Worm (Caenorhabditis elegans) whole organism, L1 larva: ENCODE results near the gene T16A1.2.
"Not testable (repeated sequence)": the region's sequence is repeated elsewhere in the genome, so short reads cannot be mapped to it uniquely, and the experiment has no call there.

Experiments used
- C04F5.9 ChIP-seq: sonication (generic microtip); optimal IDR thresholded peaks from 2 replicates; lab custom pipeline; 2016; ENCODE audit warnings: missing genetic modification characterization, missing compliant biosample characterization
- C16A3.4 ChIP-seq: fragments of 150-350 bp; optimal IDR thresholded peaks from 2 replicates; lab custom pipeline; 2014; ENCODE audit warnings: missing biosample characterization, missing genetic modification characterization
- C34B4.2 ChIP-seq: sonication (generic microtip); optimal IDR thresholded peaks from 2 replicates; lab custom pipeline; 2017; ENCODE audit warnings: mild to moderate bottlenecking, missing genetic modification characterization, missing compliant biosample characterization
- F16B12.6 ChIP-seq: fragments of 150-350 bp; optimal IDR thresholded peaks from 2 replicates; lab custom pipeline; 2014; ENCODE audit warnings: missing biosample characterization, missing genetic modification characterization
- Y116A8C.19 ChIP-seq: sonication (generic microtip); optimal IDR thresholded peaks from 2 replicates; lab custom pipeline; 2016; ENCODE audit warnings: missing compliant biosample characterization, missing genetic modification characterization, borderline replicate concordance
- ama-1 ChIP-seq: fragments of 150-350 bp; optimal IDR thresholded peaks from 2 replicates; lab custom pipeline; 2014
- blmp-1 ChIP-seq: fragments of 150-350 bp; optimal IDR thresholded peaks from 2 replicates; lab custom pipeline; 2014; ENCODE audit warnings: missing biosample characterization, missing genetic modification characterization
- ces-1 ChIP-seq: fragments of 150-350 bp; optimal IDR thresholded peaks from 2 replicates; lab custom pipeline; 2014; ENCODE audit warnings: missing biosample characterization, missing genetic modification reagents, missing genetic modification characterization
- dsc-1 ChIP-seq: sonication (generic microtip); optimal IDR thresholded peaks from 2 replicates; lab custom pipeline; 2016; ENCODE audit warnings: mild to moderate bottlenecking, missing genetic modification characterization, missing compliant biosample characterization
- efl-1 ChIP-seq, 4 experiments: fragments of 150-350 bp; optimal IDR thresholded peaks in 3 of 4; peaks in 1 of 4; 1 replicate in 1 of 4; 2 replicates in 3 of 4; lab custom pipeline; 2014; ENCODE audit warnings: missing biosample characterization in 2 of 4, missing genetic modification characterization in 2 of 4, missing genetic modification reagents in 2 of 4
- efl-3 ChIP-seq: fragments of 200-800 bp; sonication (Bioruptor generic); optimal IDR thresholded peaks from 2 replicates; lab custom pipeline; 2018; ENCODE audit warnings: mild to moderate bottlenecking, missing genetic modification characterization, missing compliant biosample characterization
- egl-13 ChIP-seq: sonication (generic microtip); optimal IDR thresholded peaks from 2 replicates; lab custom pipeline; 2016; ENCODE audit warnings: missing genotype, missing genetic modification reagents, missing genetic modification characterization, missing compliant biosample characterization
- elt-2 ChIP-seq: sonication (generic microtip); optimal IDR thresholded peaks from 2 replicates; lab custom pipeline; 2016; ENCODE audit warnings: missing genetic modification characterization, mild to moderate bottlenecking, inconsistent platforms, missing compliant biosample characterization, missing genetic modification reagents
- ets-5 ChIP-seq: fragments of 200-800 bp; sonication (Bioruptor generic); IDR thresholded peaks from 2 replicates; pipeline ENCODE4 v1.3.6; 2022; ENCODE audit warnings: missing genetic modification characterization, missing compliant biosample characterization
- fkh-10 ChIP-seq: sonication (generic microtip); optimal IDR thresholded peaks from 2 replicates; lab custom pipeline; 2017; ENCODE audit warnings: missing biosample characterization, missing genetic modification reagents, missing genetic modification characterization
- fkh-4 ChIP-seq: sonication (generic microtip); optimal IDR thresholded peaks from 2 replicates; lab custom pipeline; 2016; ENCODE audit warnings: missing compliant biosample characterization, missing genetic modification characterization, borderline replicate concordance
- fos-1 ChIP-seq: fragments of 150-350 bp; optimal IDR thresholded peaks from 2 replicates; lab custom pipeline; 2014; ENCODE audit warnings: missing biosample characterization, missing genetic modification characterization
- grh-1 ChIP-seq: fragments of 200-800 bp; sonication (Bioruptor generic); IDR thresholded peaks from 2 replicates; pipeline ENCODE4 v1.3.6; 2022; ENCODE audit warnings: missing genetic modification reagents, missing genetic modification characterization, missing compliant biosample characterization
- hlh-17 ChIP-seq: fragments of 200-800 bp; sonication (Bioruptor generic); optimal IDR thresholded peaks from 2 replicates; lab custom pipeline; 2018; ENCODE audit warnings: missing genetic modification characterization, mild to moderate bottlenecking, missing compliant biosample characterization, moderate library complexity, borderline replicate concordance
- hlh-4 ChIP-seq: sonication (generic microtip); optimal IDR thresholded peaks from 2 replicates; lab custom pipeline; 2016; ENCODE audit warnings: mild to moderate bottlenecking, missing genetic modification characterization, missing compliant biosample characterization
- isw-1 ChIP-seq: fragments of 200-800 bp; sonication (Bioruptor generic); IDR thresholded peaks from 2 replicates; pipeline ENCODE4 v1.3.6; 2022; ENCODE audit warnings: missing genetic modification characterization, missing compliant biosample characterization
- jun-1 ChIP-seq: fragments of 150-350 bp; optimal IDR thresholded peaks from 2 replicates; lab custom pipeline; 2014; ENCODE audit warnings: missing biosample characterization, missing genetic modification reagents, missing genetic modification characterization
- lin-13 ChIP-seq: fragments of 150-350 bp; optimal IDR thresholded peaks from 2 replicates; lab custom pipeline; 2014; ENCODE audit warnings: missing biosample characterization, missing genetic modification reagents, missing genetic modification characterization
- lin-15B ChIP-seq: fragments of 150-350 bp; sonication (generic microtip); optimal IDR thresholded peaks from 3 replicates; lab custom pipeline; 2014; ENCODE audit warnings: missing biosample characterization, missing genetic modification characterization
- lin-35 ChIP-seq, 2 experiments: fragments of 150-350 bp; optimal IDR thresholded peaks; 2 replicates each; lab custom pipeline; 2014; ENCODE audit warnings: missing biosample characterization in 2 of 2, missing genetic modification characterization in 2 of 2, missing genetic modification reagents in 2 of 2
- lin-39 ChIP-seq: fragments of 150-350 bp; optimal IDR thresholded peaks from 2 replicates; lab custom pipeline; 2014; ENCODE audit warnings: missing biosample characterization, missing genetic modification reagents, missing genetic modification characterization
- lir-3 ChIP-seq: sonication (generic microtip); optimal IDR thresholded peaks from 2 replicates; lab custom pipeline; 2016; ENCODE audit warnings: mild to moderate bottlenecking, missing genetic modification characterization, moderate library complexity, missing compliant biosample characterization; ENCODE audit not compliant: poor library complexity
- mdl-1 ChIP-seq, 2 experiments: fragments of 150-350 bp; optimal IDR thresholded peaks; 2 replicates each; lab custom pipeline; 2014 to 2017; ENCODE audit warnings: missing biosample characterization in 2 of 2, missing genetic modification characterization in 2 of 2, inconsistent platforms in 1 of 2
- mef-2 ChIP-seq: fragments of 150-350 bp; optimal IDR thresholded peaks from 2 replicates; lab custom pipeline; 2014; ENCODE audit warnings: missing biosample characterization, missing genetic modification characterization
- mep-1 ChIP-seq: fragments of 150-350 bp; optimal IDR thresholded peaks from 2 replicates; lab custom pipeline; 2014; ENCODE audit warnings: missing biosample characterization, missing genetic modification characterization
- nhr-12 ChIP-seq: sonication (generic microtip); optimal IDR thresholded peaks from 2 replicates; lab custom pipeline; 2017; ENCODE audit warnings: missing biosample characterization, missing genetic modification characterization
- nhr-20 ChIP-seq: sonication (generic microtip); optimal IDR thresholded peaks from 2 replicates; lab custom pipeline; 2016; ENCODE audit warnings: mild to moderate bottlenecking, missing genetic modification characterization, missing compliant biosample characterization
- nhr-237 ChIP-seq: fragments of 150-350 bp; optimal IDR thresholded peaks from 2 replicates; lab custom pipeline; 2014; ENCODE audit warnings: missing biosample characterization, missing genetic modification characterization
- nhr-84 ChIP-seq: sonication (generic microtip); optimal IDR thresholded peaks from 2 replicates; lab custom pipeline; 2017; ENCODE audit warnings: missing biosample characterization, missing genetic modification characterization
- nhr-90 ChIP-seq: sonication (generic microtip); optimal IDR thresholded peaks from 2 replicates; lab custom pipeline; 2016; ENCODE audit warnings: mild to moderate bottlenecking, missing genetic modification characterization, missing compliant biosample characterization; ENCODE audit not compliant: poor library complexity
- pax-3 ChIP-seq: fragments of 200-800 bp; sonication (Bioruptor generic); optimal IDR thresholded peaks from 2 replicates; lab custom pipeline; 2018; ENCODE audit warnings: mild to moderate bottlenecking, missing genetic modification characterization, moderate library complexity, missing compliant biosample characterization
- rnt-1 ChIP-seq: sonication (generic microtip); optimal IDR thresholded peaks from 2 replicates; lab custom pipeline; 2016; ENCODE audit warnings: mild to moderate bottlenecking, missing genetic modification characterization, moderate library complexity, missing compliant biosample characterization
- sptf-1 ChIP-seq: fragments of 150-350 bp; optimal IDR thresholded peaks from 2 replicates; lab custom pipeline; 2014; ENCODE audit warnings: missing biosample characterization, missing genetic modification characterization
- swsn-7 ChIP-seq: sonication (generic microtip); optimal IDR thresholded peaks from 2 replicates; lab custom pipeline; 2016; ENCODE audit warnings: missing genetic modification characterization, missing compliant biosample characterization
- unc-86 ChIP-seq: sonication (generic microtip); optimal IDR thresholded peaks from 2 replicates; lab custom pipeline; 2016; ENCODE audit warnings: missing genetic modification characterization, missing compliant biosample characterization
- vab-15 ChIP-seq: sonication (generic microtip); optimal IDR thresholded peaks from 2 replicates; lab custom pipeline; 2017; ENCODE audit warnings: missing genotype, mild to moderate bottlenecking, missing genetic modification characterization, missing compliant biosample characterization
- zip-4 ChIP-seq: fragments of 200-800 bp; sonication (Bioruptor generic); optimal IDR thresholded peaks from 2 replicates; lab custom pipeline; 2018; ENCODE audit warnings: mild to moderate bottlenecking, missing genetic modification characterization, moderate library complexity, missing compliant biosample characterization
- ztf-11 ChIP-seq, 2 experiments: sonication (generic microtip); optimal IDR thresholded peaks; 2 replicates each; lab custom pipeline; 2016 to 2017; ENCODE audit warnings: missing genetic modification characterization in 2 of 2, missing biosample characterization in 1 of 2, missing compliant biosample characterization in 1 of 2
- ztf-4 ChIP-seq: fragments of 150-350 bp; optimal IDR thresholded peaks from 2 replicates; lab custom pipeline; 2014; ENCODE audit warnings: missing biosample characterization, missing genetic modification characterization

T16A1.2 gene

DNA sequence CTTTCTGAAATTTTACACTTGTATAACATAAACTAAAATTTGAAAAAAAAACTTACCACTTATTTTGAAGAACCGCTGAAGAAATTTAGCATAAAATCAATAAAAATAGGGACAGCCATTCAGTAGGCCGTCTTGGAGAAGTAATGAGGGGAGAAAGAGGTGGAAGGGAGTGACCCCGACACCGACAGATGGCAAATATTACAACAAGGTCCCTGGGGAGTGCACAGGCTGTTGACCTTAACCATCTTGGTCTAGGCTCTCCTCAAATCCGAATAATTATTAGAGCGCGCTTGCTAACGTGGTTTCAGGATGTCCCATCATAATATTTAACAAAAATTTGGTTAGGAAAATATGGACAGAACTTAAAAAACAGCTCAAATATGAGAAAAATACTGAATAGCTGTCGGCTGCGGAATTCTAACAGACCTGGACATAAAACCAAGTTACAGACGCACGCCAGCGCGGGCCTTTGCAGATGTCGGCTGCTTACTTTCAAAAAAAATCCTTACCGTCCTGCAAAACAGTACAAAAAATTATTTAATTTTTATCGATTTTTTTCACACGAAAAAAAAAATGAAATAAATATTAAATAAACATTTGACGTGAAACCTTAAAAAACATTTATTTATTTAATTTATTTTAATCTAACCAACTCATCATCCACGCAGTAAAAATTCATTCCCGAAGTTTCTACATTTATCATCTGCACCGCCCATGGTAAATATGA lies at the start of gene T16A1.2:
T16A1.2 (plus strand) TSS at position 677 of the 727 bp plus-strand sequence.
- TF ChIP-seq mdl-1 (tag; optimal IDR thresholded peaks at IDR 0.05; lab: Kevin White, UChicago) = no peak
- no peak for TF ChIP-seq unc-86 (tag; lab: Kevin White, UChicago)
- TF ChIP-seq rnt-1 (tag; lab: Kevin White, UChicago) = no peak
- no peak for TF ChIP-seq C34B4.2 (tag; lab: Kevin White, UChicago)
- no peak for TF ChIP-seq ztf-11 (tag; optimal IDR thresholded peaks at IDR 0.05; lab: Kevin White, UChicago)
- no peak for TF ChIP-seq lin-39
- no peak for TF ChIP-seq C04F5.9 (tag; lab: Kevin White, UChicago)
- TF ChIP-seq lin-35 (GFP tag; optimal IDR thresholded peaks at IDR 0.05; lab: Kevin White, UChicago) = no peak
- TF ChIP-seq egl-13 (tag; lab: Kevin White, UChicago) = no peak

ce11 chrII:2046556-2046955 lies 48.8 kb upstream of the T16A1.2 start, which contains the start of gene math-1:
Gene math-1 (minus strand): TSS chrII:2046656.
- not testable (repeated sequence) for TF ChIP-seq fos-1 (tag; lab: Kevin White, UChicago); jun-1; swsn-7 (tag; lab: Kevin White, UChicago)

DNA sequence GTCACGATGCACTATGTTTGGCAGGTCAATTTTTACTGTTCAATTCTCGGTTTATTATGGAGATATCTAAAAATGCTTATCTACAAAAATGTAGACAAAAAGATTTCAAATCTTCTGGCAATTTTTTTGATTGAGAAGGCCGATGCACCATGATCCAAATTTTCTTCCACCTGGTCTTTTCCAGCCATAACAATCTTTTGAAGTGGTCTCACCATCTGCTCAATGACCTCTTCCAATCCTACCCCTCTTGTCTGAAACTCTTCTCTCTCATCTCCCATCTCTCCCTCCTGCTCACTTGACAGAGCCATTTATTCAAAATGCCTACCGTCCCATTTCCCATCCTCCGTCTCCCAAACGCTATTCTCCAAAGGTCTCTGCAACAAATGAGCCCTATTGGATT lies 44.0 kb upstream of the T16A1.2 start, which contains the start of gene fbxb-35:
fbxb-35 (plus strand) TSS at position 301 of the 400 bp plus-strand sequence.
- no peak for TF ChIP-seq fkh-10
- TF ChIP-seq efl-1 (optimal IDR thresholded peaks at IDR 0.05; lab: Kevin White, UChicago) = no peak
- peak in 1 of 2 experiments; percentile 77 for TF ChIP-seq efl-1 (GFP tag; optimal IDR thresholded peaks at IDR 0.05 in 1 of 2; lab: Kevin White, UChicago)
- TF ChIP-seq, all 84 proteins: peak for 1

- peak; percentile 91 for TF ChIP-seq F16B12.6
- no peak for TF ChIP-seq nhr-90
- TF ChIP-seq nhr-237 (tag; lab: Kevin White, UChicago) = no peak
- TF ChIP-seq ces-1 (GFP tag; lab: Kevin White, UChicago) = no peak
- TF ChIP-seq lin-15B = peak; percentile 41
- TF ChIP-seq mef-2 (tag; lab: Kevin White, UChicago) = no peak
- peak; percentile 13 for TF ChIP-seq blmp-1 (tag; lab: Kevin White, UChicago)
- no peak for TF ChIP-seq efl-3
- TF ChIP-seq lin-13 (GFP tag; lab: Kevin White, UChicago) = peak; percentile 4
- TF ChIP-seq fkh-4 = no peak
- peak; percentile 27 for TF ChIP-seq vab-15 (tag; lab: Kevin White, UChicago)
- TF ChIP-seq zip-4 = no peak
- TF ChIP-seq isw-1 (GFP tag; lab: Robert Waterston, UW) = peak; percentile 25
- TF ChIP-seq nhr-84 (tag; lab: Kevin White, UChicago) = no peak
- no peak for TF ChIP-seq sptf-1 (tag; lab: Kevin White, UChicago)
- TF ChIP-seq nhr-20 (tag; lab: Kevin White, UChicago) = no peak
- TF ChIP-seq dsc-1 = no peak
- peak; percentile 75 to 78 for TF ChIP-seq efl-1 (optimal IDR thresholded peaks at IDR 0.05; lab: Kevin White, UChicago)
- TF ChIP-seq efl-1 (GFP tag; optimal IDR thresholded peaks at IDR 0.05 in 1 of 2; lab: Kevin White, UChicago) = peak; percentile 75 to 97
- TF ChIP-seq ztf-4 (tag; lab: Kevin White, UChicago) = no peak
- no peak for TF ChIP-seq Y116A8C.19 (tag; lab: Kevin White, UChicago)
- TF ChIP-seq elt-2 (tag; lab: Kevin White, UChicago) = peak; percentile 28
- no peak for TF ChIP-seq fos-1 (tag; lab: Kevin White, UChicago)
- TF ChIP-seq nhr-12 = no peak
- TF ChIP-seq jun-1 = no peak
- peak; percentile 46 for TF ChIP-seq C16A3.4
- no peak for TF ChIP-seq hlh-17 (GFP tag; lab: Kevin White, UChicago)
- no peak for TF ChIP-seq lir-3 (tag; lab: Kevin White, UChicago)
- no peak for TF ChIP-seq C04F5.9 (tag; lab: Kevin White, UChicago)
- TF ChIP-seq ama-1 = no peak
- TF ChIP-seq mep-1 = peak; percentile 77
- TF ChIP-seq pax-3 (tag; lab: Kevin White, UChicago) = no peak
- no peak for TF ChIP-seq ets-5
- peak; percentile 5 for TF ChIP-seq lin-39
- TF ChIP-seq hlh-4 = no peak
- TF ChIP-seq grh-1 (GFP tag; lab: Robert Waterston, UW) = no peak
Measured at ce11 chrII:2058985-2059384, 36.4 kb upstream of the T16A1.2 start, which contains the start of gene F07E5.5. Gene F07E5.5 (minus strand): TSS chrII:2059070.
